Worm (Caenorhabditis elegans) whole organism, L2 larva: Measurements from ENCODE around the gene srv-5.
A peak's percentile ranks its signal among the peaks of the same experiment; 100 is the strongest.

Experiments used
- C34F6.9 ChIP-seq: fragments of 150-350 bp; optimal IDR thresholded peaks from 2 replicates; lab custom pipeline; 2014; ENCODE audit warnings: missing biosample characterization, missing genetic modification characterization
- F13H6.1 ChIP-seq: sonication (generic microtip); optimal IDR thresholded peaks from 2 replicates; lab custom pipeline; 2016; ENCODE audit warnings: missing genetic modification characterization, missing compliant biosample characterization
- R02D3.7 ChIP-seq: fragments of 150-350 bp; optimal IDR thresholded peaks from 2 replicates; lab custom pipeline; 2014; ENCODE audit warnings: missing biosample characterization, missing genetic modification characterization
- Y55F3AM.14 ChIP-seq: fragments of 200-800 bp; sonication (Bioruptor generic); optimal IDR thresholded peaks from 2 replicates; lab custom pipeline; 2018; ENCODE audit warnings: mild to moderate bottlenecking, missing genetic modification characterization, missing compliant biosample characterization
- ZK546.5 ChIP-seq: sonication (generic microtip); optimal IDR thresholded peaks from 2 replicates; lab custom pipeline; 2017; ENCODE audit warnings: missing biosample characterization, missing genetic modification characterization
- aly-2 ChIP-seq: fragments of 150-350 bp; optimal IDR thresholded peaks from 2 replicates; lab custom pipeline; 2014; ENCODE audit warnings: missing biosample characterization, missing genetic modification characterization
- blmp-1 ChIP-seq: sonication (generic microtip); optimal IDR thresholded peaks from 2 replicates; lab custom pipeline; 2017; ENCODE audit warnings: missing genetic modification characterization, mild to moderate bottlenecking, missing compliant biosample characterization, antibody characterized with exemption, moderate library complexity; ENCODE audit not compliant: insufficient read depth
- crh-2 ChIP-seq: sonication (generic microtip); optimal IDR thresholded peaks from 2 replicates; lab custom pipeline; 2017; ENCODE audit warnings: missing biosample characterization, missing genetic modification characterization
- dmd-4 ChIP-seq: sonication (generic microtip); optimal IDR thresholded peaks from 2 replicates; lab custom pipeline; 2017; ENCODE audit warnings: missing biosample characterization, missing genetic modification characterization
- egl-27 ChIP-seq: sonication (generic microtip); optimal IDR thresholded peaks from 3 replicates; lab custom pipeline; 2017; ENCODE audit warnings: missing biosample characterization, missing genetic modification reagents, missing genetic modification characterization
- elt-1 ChIP-seq: fragments of 150-350 bp; optimal IDR thresholded peaks from 2 replicates; lab custom pipeline; 2014; ENCODE audit warnings: missing biosample characterization, missing genetic modification characterization
- fos-1 ChIP-seq: fragments of 150-350 bp; optimal IDR thresholded peaks from 2 replicates; lab custom pipeline; 2014; ENCODE audit warnings: missing biosample characterization, missing genetic modification characterization
- gmeb-1 ChIP-seq: fragments of 150-350 bp; optimal IDR thresholded peaks from 2 replicates; lab custom pipeline; 2014; ENCODE audit warnings: missing biosample characterization, missing genetic modification characterization
- lin-39 ChIP-seq: fragments of 150-350 bp; optimal IDR thresholded peaks from 2 replicates; lab custom pipeline; 2014; ENCODE audit warnings: missing biosample characterization, missing genetic modification reagents, missing genetic modification characterization
- lsy-2 ChIP-seq, 2 experiments: fragments of 150-350 bp in 1 of 2; sonication (generic microtip) in 1 of 2; optimal IDR thresholded peaks; 2 replicates each; lab custom pipeline; 2014 to 2017; ENCODE audit warnings: missing biosample characterization in 2 of 2, missing genetic modification characterization in 2 of 2
- mbf-1 ChIP-seq: sonication (generic microtip); optimal IDR thresholded peaks from 2 replicates; lab custom pipeline; 2017; ENCODE audit warnings: missing biosample characterization, missing genetic modification characterization
- nhr-10 ChIP-seq: sonication (generic microtip); optimal IDR thresholded peaks from 2 replicates; lab custom pipeline; 2017; ENCODE audit warnings: missing biosample characterization, missing genetic modification characterization
- nhr-12 ChIP-seq: fragments of 150-350 bp; optimal IDR thresholded peaks from 2 replicates; lab custom pipeline; 2014; ENCODE audit warnings: missing biosample characterization, missing genetic modification characterization
- nhr-129 ChIP-seq: fragments of 150-350 bp; optimal IDR thresholded peaks from 2 replicates; lab custom pipeline; 2014; ENCODE audit warnings: missing biosample characterization, missing genetic modification characterization
- nhr-23 ChIP-seq: fragments of 150-350 bp; optimal IDR thresholded peaks from 2 replicates; lab custom pipeline; 2014; ENCODE audit warnings: missing biosample characterization, missing genetic modification reagents, missing genetic modification characterization
- nhr-237 ChIP-seq: fragments of 150-350 bp; optimal IDR thresholded peaks from 2 replicates; lab custom pipeline; 2014; ENCODE audit warnings: missing biosample characterization, missing genetic modification characterization
- nhr-25 ChIP-seq: fragments of 150-350 bp; sonication (generic microtip); optimal IDR thresholded peaks from 3 replicates; lab custom pipeline; 2014; ENCODE audit warnings: missing biosample characterization, missing genetic modification characterization
- nhr-6 ChIP-seq: fragments of 150-350 bp; optimal IDR thresholded peaks from 2 replicates; lab custom pipeline; 2014; ENCODE audit warnings: missing biosample characterization, missing genetic modification characterization
- peb-1 ChIP-seq: fragments of 150-350 bp; optimal IDR thresholded peaks from 2 replicates; lab custom pipeline; 2014; ENCODE audit warnings: missing biosample characterization, missing genetic modification characterization
- sem-4 ChIP-seq: fragments of 150-350 bp; optimal IDR thresholded peaks from 2 replicates; lab custom pipeline; 2014; ENCODE audit warnings: missing biosample characterization, missing genetic modification reagents, missing genetic modification characterization
- skn-1 ChIP-seq: sonication (generic microtip); optimal IDR thresholded peaks from 2 replicates; lab custom pipeline; 2017; ENCODE audit warnings: missing biosample characterization, missing genetic modification characterization
- sma-3 ChIP-seq: sonication (generic microtip); optimal IDR thresholded peaks from 2 replicates; lab custom pipeline; 2016; ENCODE audit warnings: missing genetic modification reagents, missing genetic modification characterization, missing compliant biosample characterization
- sma-9 ChIP-seq, 2 experiments: fragments of 150-350 bp in 1 of 2; sonication (generic microtip) in 1 of 2; optimal IDR thresholded peaks; 2 replicates each; lab custom pipeline; 2014 to 2016; ENCODE audit warnings: missing genetic modification characterization in 2 of 2, mild to moderate bottlenecking in 1 of 2, missing biosample characterization in 1 of 2, missing compliant biosample characterization in 1 of 2, missing genetic modification reagents in 1 of 2, moderate library complexity in 1 of 2
- unc-39 ChIP-seq: fragments of 150-350 bp; optimal IDR thresholded peaks from 2 replicates; lab custom pipeline; 2014; ENCODE audit warnings: missing biosample characterization, missing genetic modification characterization
- unc-55 ChIP-seq: fragments of 150-350 bp; sonication (generic microtip); optimal IDR thresholded peaks from 3 replicates; lab custom pipeline; 2014; ENCODE audit warnings: missing biosample characterization, missing genetic modification reagents, missing genetic modification characterization
- unc-62 ChIP-seq: fragments of 150-350 bp; optimal IDR thresholded peaks from 2 replicates; lab custom pipeline; 2014; ENCODE audit warnings: missing biosample characterization, missing genetic modification reagents, missing genetic modification characterization
- ztf-1 ChIP-seq: fragments of 200-800 bp; sonication (Bioruptor generic); conservative IDR thresholded peaks from 2 replicates; pipeline ENCODE4 v1.3.6; 2022; ENCODE audit warnings: missing genetic modification characterization, missing compliant biosample characterization
- ztf-11 ChIP-seq: sonication (generic microtip); optimal IDR thresholded peaks from 2 replicates; lab custom pipeline; 2017; ENCODE audit warnings: missing biosample characterization, missing genetic modification characterization
- ztf-4 ChIP-seq: fragments of 150-350 bp; optimal IDR thresholded peaks from 2 replicates; lab custom pipeline; 2014; ENCODE audit warnings: missing biosample characterization, missing genetic modification characterization

srv-5 gene

ce11 chrX:4265283-4265907 is 13.2 kb downstream of the srv-5 start, which contains the start of gene coel-1 (continued):
- TF ChIP-seq nhr-6 (tag; lab: Kevin White, UChicago): no peak
- peak; percentile 72 for TF ChIP-seq sma-9 (GFP tag; optimal IDR thresholded peaks at IDR 0.05; lab: Kevin White, UChicago)
- no peak for TF ChIP-seq sma-9 (tag; optimal IDR thresholded peaks at IDR 0.05; lab: Kevin White, UChicago)
- peak; percentile 62 for TF ChIP-seq unc-55
- peak; percentile 70 for TF ChIP-seq F13H6.1
- TF ChIP-seq unc-62 (GFP tag; lab: Kevin White, UChicago): no peak
- peak; percentile 57 for TF ChIP-seq blmp-1
- TF ChIP-seq peb-1 (tag; lab: Kevin White, UChicago): no peak
- TF ChIP-seq unc-39 (tag; lab: Kevin White, UChicago): no peak
- no peak for TF ChIP-seq egl-27 (tag; lab: Kevin White, UChicago)

- TF ChIP-seq nhr-129 (tag; lab: Kevin White, UChicago) (peak; percentile 53), sma-9 (GFP tag; optimal IDR thresholded peaks at IDR 0.05; lab: Kevin White, UChicago) (peak; percentile 35), sma-9 (tag; optimal IDR thresholded peaks at IDR 0.05; lab: Kevin White, UChicago) (no peak), unc-39 (tag; lab: Kevin White, UChicago) (no peak), lsy-2 (tag; optimal IDR thresholded peaks at IDR 0.05; lab: Kevin White, UChicago) (peak in 1 of 2 experiments; percentile 5)
These were observed 14.2 kb downstream of the srv-5 start for ce11 chrX:4266178-4266931.

- TF ChIP-seq blmp-1 (no peak), lin-39 (no peak), nhr-23 (tag; lab: Kevin White, UChicago) (no peak), ZK546.5 (no peak), nhr-6 (tag; lab: Kevin White, UChicago) (no peak), sem-4 (tag; lab: Kevin White, UChicago) (no peak), unc-55 (no peak), ztf-11 (tag; lab: Kevin White, UChicago) (no peak), unc-39 (tag; lab: Kevin White, UChicago) (no peak), egl-27 (tag; lab: Kevin White, UChicago) (no peak), fos-1 (tag; lab: Kevin White, UChicago) (no peak), peb-1 (tag; lab: Kevin White, UChicago) (no peak), sma-3 (no peak), gmeb-1 (tag; lab: Kevin White, UChicago) (no peak), nhr-25 (tag; lab: Kevin White, UChicago) (no peak), nhr-237 (tag; lab: Kevin White, UChicago) (no peak), mbf-1 (tag; lab: Kevin White, UChicago) (no peak)
These were observed 16.2 kb downstream of the srv-5 start for ce11 chrX:4268396-4268795.

DNA sequence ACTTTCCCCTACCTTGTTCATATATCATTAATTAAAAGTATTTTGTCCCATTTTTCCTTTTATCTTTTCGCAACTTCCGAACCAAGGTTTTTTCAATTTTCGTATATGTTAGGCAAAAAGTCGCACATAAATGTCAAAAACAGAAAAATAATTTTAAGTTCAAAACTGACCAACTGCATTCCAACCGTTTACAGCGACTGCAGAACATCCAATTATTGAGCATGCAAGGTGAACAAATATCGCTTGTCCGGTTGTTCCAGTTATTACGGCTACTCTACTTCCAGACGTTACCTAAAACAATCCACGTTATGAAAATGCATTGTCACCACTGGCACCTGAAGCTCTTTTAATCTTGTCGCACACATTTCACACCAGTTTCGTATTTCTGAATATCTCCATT is 21.5 kb downstream of the srv-5 start, which contains the start of gene C52B9.10:
TSS of gene C52B9.10 (plus strand) at position 301 of the 400 bp plus-strand sequence.
- TF ChIP-seq skn-1 (tag; lab: Kevin White, UChicago) (no peak), Y55F3AM.14 (GFP tag; lab: Kevin White, UChicago) (no peak), dmd-4 (tag; lab: Kevin White, UChicago) (no peak), nhr-25 (tag; lab: Kevin White, UChicago) (no peak)

- no peak for TF ChIP-seq nhr-10 (tag; lab: Kevin White, UChicago)
- TF ChIP-seq unc-55: peak; percentile 9
These were observed 22.0 kb downstream of the srv-5 start, which contains the start of gene mec-18 for ce11 chrX:4274116-4274515. Gene mec-18 (minus strand): TSS chrX:4274216.

DNA sequence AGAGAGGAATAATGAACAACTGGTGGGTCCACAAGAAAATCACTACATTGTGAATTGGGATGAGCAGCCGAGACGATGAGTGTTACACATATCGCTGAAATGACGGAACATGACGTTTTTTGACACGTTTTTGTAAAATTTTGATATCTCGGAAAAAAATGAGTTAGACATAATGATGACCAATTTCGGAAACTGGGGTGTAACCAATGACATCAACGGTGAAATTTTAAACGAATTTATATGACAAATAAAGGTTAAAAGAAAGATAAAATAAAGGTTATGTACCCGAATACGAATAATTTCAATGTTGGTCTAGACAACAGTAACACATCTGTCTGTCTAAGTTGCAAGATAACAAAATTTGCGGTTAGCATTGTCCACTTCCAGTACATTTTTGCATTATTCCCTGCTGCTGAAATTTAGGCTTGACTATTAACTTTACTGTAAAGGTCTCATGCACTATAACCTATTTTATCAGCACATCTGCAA is 27.2 kb downstream of the srv-5 start, which contains the start of the genes twk-28 and ets-9:
TSS of gene twk-28 (minus strand) at position 51 of the 489 bp plus-strand sequence.
TSS of gene ets-9 (plus strand) at position 410 of the 489 bp plus-strand sequence.
- no peak for TF ChIP-seq ztf-1
- no peak for TF ChIP-seq R02D3.7 (tag; lab: Kevin White, UChicago)
- TF ChIP-seq mbf-1 (tag; lab: Kevin White, UChicago): no peak
- TF ChIP-seq nhr-237 (tag; lab: Kevin White, UChicago): no peak
- TF ChIP-seq egl-27 (tag; lab: Kevin White, UChicago): no peak
- TF ChIP-seq aly-2 (tag; lab: Kevin White, UChicago): no peak
- TF ChIP-seq C34F6.9: no peak
- no peak for TF ChIP-seq crh-2 (tag; lab: Kevin White, UChicago)
- no peak for TF ChIP-seq nhr-10 (tag; lab: Kevin White, UChicago)
- no peak for TF ChIP-seq nhr-129 (tag; lab: Kevin White, UChicago)
- no peak for TF ChIP-seq nhr-12
- no peak for TF ChIP-seq Y55F3AM.14 (GFP tag; lab: Kevin White, UChicago)
- no peak for TF ChIP-seq unc-39 (tag; lab: Kevin White, UChicago)
- TF ChIP-seq elt-1 (tag; lab: Kevin White, UChicago): no peak
- no peak for TF ChIP-seq blmp-1
- TF ChIP-seq fos-1 (tag; lab: Kevin White, UChicago): no peak
- TF ChIP-seq ztf-4 (tag; lab: Kevin White, UChicago): no peak
- no peak for TF ChIP-seq gmeb-1 (tag; lab: Kevin White, UChicago)
- no peak for TF ChIP-seq unc-62 (GFP tag; lab: Kevin White, UChicago)
